Worm (Caenorhabditis elegans) whole organism, L3 larva: ENCODE data around the gene ZK930.2.

Experiments used
- fos-1 ChIP-seq: fragments of 150-350 bp; optimal IDR thresholded peaks from 2 replicates; lab custom pipeline; 2014; ENCODE audit warnings: missing biosample characterization, missing genetic modification characterization
- jun-1 ChIP-seq: fragments of 150-350 bp; optimal IDR thresholded peaks from 2 replicates; lab custom pipeline; 2014; ENCODE audit warnings: missing biosample characterization, missing genetic modification reagents, missing genetic modification characterization
- lin-39 ChIP-seq: fragments of 150-350 bp; optimal IDR thresholded peaks from 2 replicates; lab custom pipeline; 2018; ENCODE audit warnings: missing biosample characterization, missing genetic modification reagents, missing genetic modification characterization
- nhr-12 ChIP-seq: fragments of 150-350 bp; optimal IDR thresholded peaks from 2 replicates; lab custom pipeline; 2014; ENCODE audit warnings: missing biosample characterization, missing genetic modification characterization
- skn-1 ChIP-seq: fragments of 150-350 bp; optimal IDR thresholded peaks from 2 replicates; lab custom pipeline; 2014; ENCODE audit warnings: missing biosample characterization, missing genetic modification characterization
- ztf-4 ChIP-seq: fragments of 150-350 bp; optimal IDR thresholded peaks from 2 replicates; lab custom pipeline; 2014; ENCODE audit warnings: missing biosample characterization, missing genetic modification characterization

- TF ChIP-seq fos-1 (tag; lab: Kevin White, UChicago), result no peak
- TF ChIP-seq jun-1, result no peak
- TF ChIP-seq nhr-12, result no peak
- no peak for TF ChIP-seq lin-39 (tag; lab: Kevin White, UChicago)
- TF ChIP-seq ztf-4 (tag; lab: Kevin White, UChicago), result no peak
- no peak for TF ChIP-seq skn-1 (tag; lab: Kevin White, UChicago)
These were observed 51.6 kb downstream of the ZK930.2 start for ce11 chrII:11841653-11842052.
